Worm (Caenorhabditis elegans) whole organism, dauer: ENCODE data around the gene F56F11.4.

ENCODE experiments used
- unc-62 ChIP-seq: sonication (generic microtip); optimal IDR thresholded peaks from 2 replicates; lab custom pipeline; 2017; ENCODE audit warnings: missing biosample characterization, missing genetic modification reagents, missing genetic modification characterization

The F56F11.4 gene

DNA sequence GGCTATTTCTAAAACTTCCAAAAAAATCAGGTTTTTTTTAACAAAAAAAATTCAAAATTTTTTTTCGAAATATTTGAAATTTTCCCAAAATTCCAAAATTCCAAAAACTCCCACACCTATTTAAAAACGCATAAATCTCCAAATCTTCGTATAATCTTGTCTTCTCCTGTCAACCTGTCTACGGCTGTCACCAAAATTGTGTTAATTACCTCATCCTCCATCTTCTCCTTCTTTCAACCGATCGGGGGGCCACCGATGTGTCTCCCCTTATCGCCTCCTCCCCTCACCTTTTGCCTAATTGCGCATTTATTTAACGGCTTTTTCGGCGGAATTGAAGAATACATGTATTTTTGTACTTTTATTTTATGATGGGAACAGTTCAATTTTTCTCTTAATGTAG lies 52.8 kb downstream of the F56F11.4 start:
- TF ChIP-seq unc-62: no peak

DNA sequence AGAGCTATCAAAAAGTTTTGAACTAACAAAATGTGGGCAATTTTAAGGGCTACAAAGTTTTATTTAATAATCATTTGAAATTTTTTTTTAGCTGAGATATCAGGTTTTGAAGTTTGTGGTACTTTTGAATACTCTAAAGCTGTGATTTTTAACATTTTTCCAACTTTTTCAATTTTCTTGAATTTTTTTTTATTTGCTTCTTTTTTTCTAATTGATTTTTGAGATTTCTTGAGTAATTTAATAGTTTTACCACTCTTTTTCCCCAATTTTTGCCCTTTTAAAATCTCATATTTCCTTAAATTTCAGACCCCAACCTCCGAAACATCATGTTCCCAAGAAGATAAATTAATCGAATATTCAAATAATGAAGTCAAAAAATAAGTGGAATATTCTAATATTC lies 54.6 kb downstream of the F56F11.4 start, which contains the start of gene cdh-1:
Gene cdh-1, plus strand, starts transcription at position 301 of the 400 bp plus-strand sequence.
- no peak for TF ChIP-seq unc-62

DNA sequence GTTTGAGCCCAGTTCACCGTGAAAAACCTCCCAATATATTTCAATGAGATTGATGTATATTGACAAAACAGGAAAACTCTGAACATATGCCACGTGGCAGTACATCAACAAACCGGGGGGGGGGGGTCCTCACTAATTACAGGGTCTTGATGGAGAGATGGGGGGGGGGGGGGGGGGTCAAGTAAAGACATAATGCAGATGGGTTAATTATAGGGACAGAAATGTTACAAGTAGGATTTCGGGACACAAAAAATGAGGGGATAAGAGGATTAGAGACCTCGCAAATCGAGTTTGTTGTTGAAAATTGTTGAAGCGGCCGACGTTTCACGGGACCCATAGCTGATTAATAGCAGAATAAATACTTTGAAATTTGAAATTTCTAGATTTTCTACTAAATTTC lies 56.9 kb downstream of the F56F11.4 start:
- no peak for TF ChIP-seq unc-62

DNA sequence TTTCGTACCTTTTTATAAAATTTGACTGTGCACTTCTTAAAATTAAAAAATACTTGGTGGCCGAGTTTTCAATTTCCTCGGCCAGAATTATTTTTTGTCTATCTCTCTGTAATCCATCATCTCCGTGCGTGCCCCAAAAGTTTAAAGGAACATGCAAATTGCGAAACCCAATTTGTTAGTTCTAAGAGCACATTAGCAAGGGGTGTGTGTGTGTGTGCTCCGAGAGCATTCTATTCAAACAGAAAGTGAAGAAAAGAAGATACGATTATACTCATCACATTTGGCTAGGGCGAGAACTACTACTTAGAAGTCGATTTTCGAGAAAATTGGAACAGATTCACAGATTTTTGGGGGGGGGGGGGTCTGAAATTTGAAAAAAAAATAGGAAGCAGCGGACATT lies 58.0 kb downstream of the F56F11.4 start:
- TF ChIP-seq unc-62: no peak
